Worm (Caenorhabditis elegans): ENCODE data around the gene C44B12.3.
A peak's percentile ranks its signal among the peaks of the same experiment; 100 is the strongest.

C44B12.3 gene

ce11 chrIV:1070383-1070782 lies 34.2 kb upstream of the C44B12.3 start (continued):
- peak in 1 of 3 experiments; percentile 54 for TF ChIP-seq lin-35 (GFP tag; optimal IDR thresholded peaks at IDR 0.05)
- TF ChIP-seq pbrm-1 (GFP tag; IDR thresholded peaks at IDR 0.05), result peak; percentile 80; the same call in 1 of the 2 replicates
- peak; percentile 1 for TF ChIP-seq madf-10 (tag; optimal IDR thresholded peaks at IDR 0.05)
- TF ChIP-seq tbp1 (GFP tag; optimal IDR thresholded peaks at IDR 0.05), result no peak
- TF ChIP-seq zim-3 (tag; optimal IDR thresholded peaks at IDR 0.05), result no peak
- TF ChIP-seq K12H6.12 (tag; optimal IDR thresholded peaks at IDR 0.05), result peak; percentile 47
- TF ChIP-seq egrh-3 (GFP tag; IDR thresholded peaks at IDR 0.05), result peak; percentile 82
- TF ChIP-seq hmg-1.2 (GFP tag; IDR thresholded peaks at IDR 0.05), result peak; percentile 84
- TF ChIP-seq attf-3 (GFP tag; conservative IDR thresholded peaks at IDR 0.05), result 0 out of 2 replicates have a peak, but pooled peaks have one; percentile 42
- TF ChIP-seq attf-5 (GFP tag; optimal IDR thresholded peaks at IDR 0.05), result peak; percentile 32
- peak; percentile 9 for TF ChIP-seq lin-54 (GFP tag; optimal IDR thresholded peaks at IDR 0.05)

ce11 chrIV:1074069-1074468 lies 30.5 kb upstream of the C44B12.3 start:
- TF ChIP-seq lag-1 (GFP tag; IDR thresholded peaks at IDR 0.05) (no peak), madf-6 (GFP tag; IDR thresholded peaks at IDR 0.05) (no peak), ceh-27 (GFP tag; optimal IDR thresholded peaks at IDR 0.05) (no peak), ceh-40 (GFP tag; IDR thresholded peaks at IDR 0.05) (no peak), ceh-58 (GFP tag; IDR thresholded peaks at IDR 0.05) (no peak), sdz-38 (tag; optimal IDR thresholded peaks at IDR 0.05) (no peak), B0019.2 (GFP tag; conservative IDR thresholded peaks at IDR 0.05) (no peak), F52B5.7 (tag; optimal IDR thresholded peaks at IDR 0.05) (no peak), lin-26 (GFP tag; IDR thresholded peaks at IDR 0.05) (no peak), C17E4.6 (GFP tag; IDR thresholded peaks at IDR 0.05) (no peak), nfya-1 (tag; optimal IDR thresholded peaks at IDR 0.05; ENCODE audit: borderline replicate concordance, insufficient read depth) (no peak), tbp1 (GFP tag; optimal IDR thresholded peaks at IDR 0.05) (no peak), attf-5 (GFP tag; optimal IDR thresholded peaks at IDR 0.05) (no peak), tbx-9 (tag; optimal IDR thresholded peaks at IDR 0.05; ENCODE audit: borderline replicate concordance) (no peak), hmg-1.2 (GFP tag; IDR thresholded peaks at IDR 0.05) (no peak), snpc-1.3 (tag; optimal IDR thresholded peaks at IDR 0.05; ENCODE audit: insufficient read depth) (no peak), egl-44 (GFP tag; IDR thresholded peaks at IDR 0.05) (no peak), attf-6 (GFP tag; IDR thresholded peaks at IDR 0.05) (no peak)

ce11 chrIV:1075484-1075883 lies 29.1 kb upstream of the C44B12.3 start:
- TF ChIP-seq F39B2.1 (GFP tag; IDR thresholded peaks at IDR 0.05) (no peak), ztf-3 (GFP tag; optimal IDR thresholded peaks at IDR 0.05) (no peak), nhr-80 (tag; optimal IDR thresholded peaks at IDR 0.05) (peak; percentile 33), ceh-91 (GFP tag; IDR thresholded peaks at IDR 0.05) (no peak), let-526 (GFP tag; IDR thresholded peaks at IDR 0.05) (no peak), lin-40 (tag; optimal IDR thresholded peaks at IDR 0.05) (no peak)

- no peak for TF ChIP-seq unc-62 (GFP tag; optimal IDR thresholded peaks at IDR 0.05)
- TF ChIP-seq nfyb-1 (GFP tag; IDR thresholded peaks at IDR 0.05), result 0 out of 2 replicates have a peak, but pooled peaks have one; percentile 10
- TF ChIP-seq cebp-1 (GFP tag; IDR thresholded peaks at IDR 0.05), result no peak
- TF ChIP-seq cebp-1 (tag; optimal IDR thresholded peaks at IDR 0.05), result peak; percentile 15
- no peak for TF ChIP-seq snpc-3.4 (tag; optimal IDR thresholded peaks at IDR 0.05)
- no peak for TF ChIP-seq aptf-3 (GFP tag; IDR thresholded peaks at IDR 0.05)
- TF ChIP-seq aptf-2 (GFP tag; conservative IDR thresholded peaks at IDR 0.05), result no peak
- TF ChIP-seq B0035.1 (tag; optimal IDR thresholded peaks at IDR 0.05), result no peak
Measured at ce11 chrIV:1086913-1087312, 17.7 kb upstream of the C44B12.3 start, which contains the start of gene csn-4. csn-4 (minus strand) TSS chrIV:1087013.

Measured in whole organism, young adult.